Worm (Caenorhabditis elegans): ENCODE data around the gene srp-7.

- TF ChIP-seq tbx-37 (GFP tag; conservative IDR thresholded peaks at IDR 0.05): no peak
- no peak for TF ChIP-seq flt-1 (GFP tag; IDR thresholded peaks at IDR 0.05)
- TF ChIP-seq tra-4 (tag; optimal IDR thresholded peaks at IDR 0.05): no peak
- no peak for TF ChIP-seq scrt-1 (GFP tag; IDR thresholded peaks at IDR 0.05)
- TF ChIP-seq pes-1 (GFP tag; IDR thresholded peaks at IDR 0.05): no peak
- TF ChIP-seq ama-1 (optimal IDR thresholded peaks at IDR 0.05): no peak
- no peak for TF ChIP-seq hmg-4 (GFP tag; optimal IDR thresholded peaks at IDR 0.05)
Measured at ce11 chrV:8198994-8199393, 20.1 kb downstream of the srp-7 start, which contains the start of gene F20D6.11.

Measured in whole organism, early embryonic.